Worm (Caenorhabditis elegans) whole organism, late embryonic: ENCODE data around the gene C18B2.5.
A peak's percentile ranks its signal among the peaks of the same experiment; 100 is the strongest.

Source experiments
- C08G9.2 ChIP-seq: sonication (generic microtip); optimal IDR thresholded peaks from 2 replicates; lab custom pipeline; 2016; ENCODE audit warnings: mild to moderate bottlenecking, missing genetic modification characterization, moderate library complexity, missing compliant biosample characterization
- C38D4.7 ChIP-seq: fragments of 200-800 bp; sonication (Bioruptor generic); optimal IDR thresholded peaks from 2 replicates; lab custom pipeline; 2018; ENCODE audit warnings: mild to moderate bottlenecking, missing genetic modification characterization, moderate library complexity, missing compliant biosample characterization
- F13H6.1 ChIP-seq: sonication (generic microtip); optimal IDR thresholded peaks from 2 replicates; lab custom pipeline; 2016; ENCODE audit warnings: missing genetic modification characterization, missing compliant biosample characterization
- K09A11.1 ChIP-seq: sonication (generic microtip); optimal IDR thresholded peaks from 2 replicates; lab custom pipeline; 2017; ENCODE audit warnings: antibody characterized with exemption, mild to moderate bottlenecking, missing genetic modification characterization, missing compliant biosample characterization; ENCODE audit not compliant: insufficient read depth
- T23F11.4 ChIP-seq: fragments of 200-800 bp; sonication (Bioruptor generic); optimal IDR thresholded peaks from 2 replicates; lab custom pipeline; 2018; ENCODE audit warnings: mild to moderate bottlenecking, missing genetic modification characterization, missing compliant biosample characterization
- ahr-1 ChIP-seq: sonication (generic microtip); optimal IDR thresholded peaks from 2 replicates; lab custom pipeline; 2016; ENCODE audit warnings: missing genetic modification characterization, missing compliant biosample characterization
- ama-1 ChIP-seq: fragments of 150-350 bp; optimal IDR thresholded peaks from 2 replicates; lab custom pipeline; 2014
- ceh-18 ChIP-seq: sonication (generic microtip); optimal IDR thresholded peaks from 2 replicates; lab custom pipeline; 2016; ENCODE audit warnings: missing genetic modification characterization, missing compliant biosample characterization
- ceh-19 ChIP-seq: fragments of 200-800 bp; sonication (Bioruptor generic); optimal IDR thresholded peaks from 2 replicates; lab custom pipeline; 2018; ENCODE audit warnings: mild to moderate bottlenecking, missing genetic modification characterization, missing compliant biosample characterization
- ceh-2 ChIP-seq: sonication (generic microtip); optimal IDR thresholded peaks from 2 replicates; lab custom pipeline; 2016; ENCODE audit warnings: missing genotype, missing genetic modification characterization, missing compliant biosample characterization
- ceh-30 ChIP-seq: fragments of 150-350 bp; optimal IDR thresholded peaks from 2 replicates; lab custom pipeline; 2014; ENCODE audit warnings: missing biosample characterization, missing genetic modification characterization
- ceh-31 ChIP-seq: sonication (generic microtip); optimal IDR thresholded peaks from 2 replicates; lab custom pipeline; 2016; ENCODE audit warnings: missing genetic modification characterization, missing compliant biosample characterization
- ceh-45 ChIP-seq: fragments of 200-800 bp; sonication (Bioruptor generic); IDR thresholded peaks from 2 replicates; pipeline ENCODE4 v1.3.6; 2022; ENCODE audit warnings: missing genetic modification reagents, missing genetic modification characterization, missing compliant biosample characterization
- ceh-48 ChIP-seq: sonication (generic microtip); optimal IDR thresholded peaks from 2 replicates; lab custom pipeline; 2016; ENCODE audit warnings: missing genetic modification characterization, inconsistent platforms, missing compliant biosample characterization
- ceh-6 ChIP-seq: fragments of 200-800 bp; sonication (Bioruptor generic); optimal IDR thresholded peaks from 2 replicates; lab custom pipeline; 2018; ENCODE audit warnings: mild to moderate bottlenecking, missing genetic modification characterization, missing compliant biosample characterization
- ceh-9 ChIP-seq: sonication (generic microtip); optimal IDR thresholded peaks from 2 replicates; lab custom pipeline; 2016; ENCODE audit warnings: mild to moderate bottlenecking, missing genetic modification characterization, inconsistent platforms, missing compliant biosample characterization
- dve-1 ChIP-seq: sonication (generic microtip); optimal IDR thresholded peaks from 2 replicates; lab custom pipeline; 2017; ENCODE audit warnings: antibody characterized with exemption, mild to moderate bottlenecking, missing genetic modification characterization, missing compliant biosample characterization
- elt-2 ChIP-seq: sonication (generic microtip); optimal IDR thresholded peaks from 2 replicates; lab custom pipeline; 2016; ENCODE audit warnings: missing genetic modification reagents, missing genetic modification characterization, missing compliant biosample characterization
- elt-4 ChIP-seq: sonication (generic microtip); optimal IDR thresholded peaks from 2 replicates; lab custom pipeline; 2016; ENCODE audit warnings: missing genetic modification characterization, missing compliant biosample characterization
- ets-4 ChIP-seq: sonication (generic microtip); optimal IDR thresholded peaks from 2 replicates; lab custom pipeline; 2016; ENCODE audit warnings: missing genetic modification characterization, missing compliant biosample characterization
- eyg-1 ChIP-seq: sonication (generic microtip); optimal IDR thresholded peaks from 2 replicates; lab custom pipeline; 2016; ENCODE audit warnings: missing genotype, missing genetic modification characterization, missing compliant biosample characterization
- gmeb-2 ChIP-seq: sonication (generic microtip); optimal IDR thresholded peaks from 2 replicates; lab custom pipeline; 2016; ENCODE audit warnings: missing genetic modification characterization, inconsistent platforms, missing compliant biosample characterization
- hlh-13 ChIP-seq: fragments of 200-800 bp; sonication (Bioruptor generic); optimal IDR thresholded peaks from 2 replicates; lab custom pipeline; 2018; ENCODE audit warnings: mild to moderate bottlenecking, missing genetic modification characterization, missing compliant biosample characterization
- hlh-15 ChIP-seq: sonication (generic microtip); optimal IDR thresholded peaks from 2 replicates; lab custom pipeline; 2016; ENCODE audit warnings: missing genetic modification characterization, missing compliant biosample characterization
- hlh-30 ChIP-seq: sonication (generic microtip); optimal IDR thresholded peaks from 2 replicates; lab custom pipeline; 2017; ENCODE audit warnings: antibody characterized with exemption, missing genetic modification characterization, missing compliant biosample characterization; ENCODE audit not compliant: insufficient read depth
- hlh-6 ChIP-seq: sonication (generic microtip); optimal IDR thresholded peaks from 2 replicates; lab custom pipeline; 2016; ENCODE audit warnings: missing genotype, missing genetic modification characterization, missing compliant biosample characterization
- hlh-8 ChIP-seq: sonication (generic microtip); optimal IDR thresholded peaks from 2 replicates; lab custom pipeline; 2016; ENCODE audit warnings: missing genotype, missing genetic modification characterization, missing compliant biosample characterization
- lin-11 ChIP-seq: fragments of 200-800 bp; sonication (Bioruptor generic); optimal IDR thresholded peaks from 2 replicates; lab custom pipeline; 2018; ENCODE audit warnings: mild to moderate bottlenecking, missing genetic modification characterization, missing compliant biosample characterization
- madf-2 ChIP-seq: sonication (generic microtip); optimal IDR thresholded peaks from 2 replicates; lab custom pipeline; 2017; ENCODE audit warnings: missing genetic modification characterization, missing compliant biosample characterization
- nfya-1 ChIP-seq: sonication (generic microtip); optimal IDR thresholded peaks from 2 replicates; lab custom pipeline; 2017; ENCODE audit warnings: missing genetic modification characterization, mild to moderate bottlenecking, missing compliant biosample characterization, antibody characterized with exemption, moderate library complexity
- nhr-11 ChIP-seq: fragments of 150-350 bp; optimal IDR thresholded peaks from 2 replicates; lab custom pipeline; 2014; ENCODE audit warnings: missing biosample characterization, missing genetic modification characterization
- odd-2 ChIP-seq: sonication (generic microtip); optimal IDR thresholded peaks from 2 replicates; lab custom pipeline; 2017; ENCODE audit warnings: antibody characterized with exemption, mild to moderate bottlenecking, missing genetic modification characterization, missing compliant biosample characterization
- pag-3 ChIP-seq: sonication (generic microtip); optimal IDR thresholded peaks from 2 replicates; lab custom pipeline; 2016; ENCODE audit warnings: missing compliant biosample characterization, missing genetic modification characterization, borderline replicate concordance
- pat-9 ChIP-seq: fragments of 200-800 bp; sonication (Bioruptor generic); optimal IDR thresholded peaks from 2 replicates; lab custom pipeline; 2018; ENCODE audit warnings: mild to moderate bottlenecking, missing genetic modification characterization, moderate library complexity, missing compliant biosample characterization
- pros-1 ChIP-seq: fragments of 150-350 bp; optimal IDR thresholded peaks from 2 replicates; lab custom pipeline; 2014; ENCODE audit warnings: missing biosample characterization, missing genetic modification reagents, missing genetic modification characterization
- ref-2 ChIP-seq: sonication (generic microtip); optimal IDR thresholded peaks from 2 replicates; lab custom pipeline; 2016; ENCODE audit warnings: missing genetic modification characterization, missing compliant biosample characterization
- rnt-1 ChIP-seq: sonication (generic microtip); optimal IDR thresholded peaks from 2 replicates; lab custom pipeline; 2016; ENCODE audit warnings: missing genetic modification characterization, missing compliant biosample characterization
- sdc-2 ChIP-seq: sonication (generic microtip); optimal IDR thresholded peaks from 2 replicates; lab custom pipeline; 2016; ENCODE audit warnings: missing genotype, missing genetic modification characterization, missing compliant biosample characterization
- sox-2 ChIP-seq: fragments of 200-800 bp; sonication (Bioruptor generic); IDR thresholded peaks from 2 replicates; pipeline ENCODE4 v1.3.6; 2022; ENCODE audit warnings: missing genetic modification reagents, missing genetic modification characterization, missing compliant biosample characterization
- sox-4 ChIP-seq: sonication (generic microtip); optimal IDR thresholded peaks from 2 replicates; lab custom pipeline; 2017; ENCODE audit warnings: mild to moderate bottlenecking, missing genetic modification characterization, inconsistent platforms, missing compliant biosample characterization
- tbx-2 ChIP-seq: sonication (generic microtip); optimal IDR thresholded peaks from 2 replicates; lab custom pipeline; 2016; ENCODE audit warnings: missing genetic modification characterization, missing compliant biosample characterization
- ttx-3 ChIP-seq: sonication (generic microtip); optimal IDR thresholded peaks from 2 replicates; lab custom pipeline; 2016; ENCODE audit warnings: missing genetic modification reagents, missing genetic modification characterization, missing compliant biosample characterization
- unc-3 ChIP-seq, 2 experiments: fragments of 200-800 bp in 1 of 2; sonication (Bioruptor generic) in 1 of 2; sonication (generic microtip) in 1 of 2; conservative IDR thresholded peaks in 1 of 2; optimal IDR thresholded peaks in 1 of 2; 2 replicates each; pipeline versions ENCODE4 v1.3.6 to Lab custom; 2016 to 2022; ENCODE audit warnings: missing compliant biosample characterization in 2 of 2, missing genetic modification characterization in 2 of 2, missing genetic modification reagents in 1 of 2
- zip-5 ChIP-seq: sonication (generic microtip); optimal IDR thresholded peaks from 2 replicates; lab custom pipeline; 2016; ENCODE audit warnings: missing genetic modification characterization, missing compliant biosample characterization
- ztf-16 ChIP-seq: sonication (generic microtip); optimal IDR thresholded peaks from 2 replicates; lab custom pipeline; 2017; ENCODE audit warnings: missing genetic modification characterization, missing compliant biosample characterization

C18B2.5 gene

ce11 chrX:3650100-3650809, 39.4 kb upstream of the C18B2.5 start, which contains the start of the genes sax-1 and R11G1.2:
Gene sax-1 (minus strand): TSS chrX:3650150.
Gene R11G1.2 (plus strand): TSS chrX:3650614.
- TF ChIP-seq ceh-9 (no peak), K09A11.1 (no peak), madf-2 (tag; lab: Kevin White, UChicago) (no peak), nhr-11 (tag; lab: Kevin White, UChicago) (no peak), F13H6.1 (tag; lab: Kevin White, UChicago) (no peak), pat-9 (tag; lab: Kevin White, UChicago) (no peak), dve-1 (tag; lab: Kevin White, UChicago) (no peak), ceh-45 (GFP tag; lab: Robert Waterston, UW) (no peak), eyg-1 (tag; lab: Kevin White, UChicago) (no peak), ahr-1 (no peak), nfya-1 (peak; percentile 69), pag-3 (tag; lab: Kevin White, UChicago) (no peak), gmeb-2 (no peak), odd-2 (tag; lab: Kevin White, UChicago) (no peak), ztf-16 (tag; lab: Kevin White, UChicago) (no peak), ref-2 (tag; lab: Kevin White, UChicago) (peak; percentile 61), ets-4 (tag; lab: Kevin White, UChicago) (no peak), hlh-15 (no peak), hlh-6 (no peak), hlh-13 (GFP tag; lab: Kevin White, UChicago) (no peak), ceh-18 (tag; lab: Kevin White, UChicago) (peak; percentile 5), ceh-31 (tag; lab: Kevin White, UChicago) (peak; percentile 57), ceh-48 (tag; lab: Kevin White, UChicago) (peak; percentile 52), ceh-30 (tag; lab: Kevin White, UChicago) (peak; percentile 43), sdc-2 (tag; lab: Kevin White, UChicago) (peak; percentile 56), tbx-2 (tag; lab: Kevin White, UChicago) (peak; percentile 54), pros-1 (tag; lab: Kevin White, UChicago) (no peak), hlh-30 (tag; lab: Kevin White, UChicago) (peak; percentile 97), zip-5 (no peak), rnt-1 (tag; lab: Kevin White, UChicago) (no peak), sox-2 (GFP tag; lab: Robert Waterston, UW) (peak; percentile 53), elt-4 (no peak), C08G9.2 (tag; lab: Kevin White, UChicago) (no peak), ceh-2 (tag; lab: Kevin White, UChicago) (peak; percentile 2), unc-3 (GFP tag; conservative IDR thresholded peaks at IDR 0.05; lab: Robert Waterston, UW) (no peak), unc-3 (tag; optimal IDR thresholded peaks at IDR 0.05; lab: Kevin White, UChicago) (no peak), elt-2 (no peak), ceh-19 (no peak)

- peak; percentile 9 for TF ChIP-seq ama-1 (lab: Kevin White, UChicago)
- no peak for TF ChIP-seq nhr-11 (tag; lab: Kevin White, UChicago)
These were observed 35.0 kb upstream of the C18B2.5 start for ce11 chrX:3645924-3646323.

- TF ChIP-seq elt-4: no peak
- TF ChIP-seq C38D4.7 (GFP tag; lab: Kevin White, UChicago): no peak
- TF ChIP-seq hlh-8 (tag; lab: Kevin White, UChicago): no peak
- no peak for TF ChIP-seq ceh-31 (tag; lab: Kevin White, UChicago)
- TF ChIP-seq ttx-3 (tag; lab: Kevin White, UChicago): no peak
- TF ChIP-seq lin-11 (tag; lab: Kevin White, UChicago): no peak
- no peak for TF ChIP-seq odd-2 (tag; lab: Kevin White, UChicago)
- no peak for TF ChIP-seq sox-4
- TF ChIP-seq ceh-6: no peak
- TF ChIP-seq T23F11.4 (GFP tag; lab: Kevin White, UChicago): no peak
These were observed 33.9 kb upstream of the C18B2.5 start, which contains the start of gene tmem-24 for ce11 chrX:3644796-3645195. Gene tmem-24 (minus strand): TSS chrX:3644896.
